Worm (Caenorhabditis elegans) whole organism, L1 larva: ENCODE measurements around the gene flap-1.

Source experiments
- jun-1 ChIP-seq: fragments of 150-350 bp; optimal IDR thresholded peaks from 2 replicates; lab custom pipeline; 2014; ENCODE audit warnings: missing biosample characterization, missing genetic modification reagents, missing genetic modification characterization
- skn-1 ChIP-seq: fragments of 150-350 bp; optimal IDR thresholded peaks from 2 replicates; lab custom pipeline; 2014; ENCODE audit warnings: missing biosample characterization, missing genetic modification characterization
- sox-4 ChIP-seq: sonication (generic microtip); optimal IDR thresholded peaks from 2 replicates; lab custom pipeline; 2016; ENCODE audit warnings: missing genetic modification characterization, missing compliant biosample characterization

ce11 chrIII:6947896-6948295 is 19.3 kb upstream of the flap-1 start:
- TF ChIP-seq jun-1 (tag; lab: Kevin White, UChicago) = no peak
- no peak for TF ChIP-seq sox-4 (tag; lab: Kevin White, UChicago)
- no peak for TF ChIP-seq skn-1 (tag; lab: Kevin White, UChicago)
